Worm (Caenorhabditis elegans): Measurements from ENCODE around the gene Y41D4B.6.

The Y41D4B.6 gene

DNA sequence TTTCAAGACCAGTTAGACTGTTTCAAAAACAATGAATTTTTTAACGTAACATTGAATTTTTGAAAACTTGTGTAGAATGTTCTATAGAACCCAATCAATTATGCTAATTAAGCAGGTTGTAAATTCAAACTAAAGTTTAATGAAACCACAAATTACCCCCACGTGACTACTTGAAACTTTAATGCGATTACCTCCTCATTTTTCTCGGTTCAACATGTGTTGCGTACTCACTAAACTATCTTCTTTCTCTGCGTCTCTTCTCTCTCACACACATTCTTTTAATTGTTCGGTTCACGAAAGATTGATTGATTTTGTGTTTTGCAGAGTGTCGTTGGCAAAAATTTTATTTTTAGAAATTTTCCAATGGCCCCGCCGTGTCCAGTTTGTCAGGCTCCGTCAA lies 9.8 kb upstream of the Y41D4B.6 start, which contains the start of gene nhr-87:
Gene nhr-87, plus strand, starts transcription at position 318 of the 400 bp plus-strand sequence.
- peak; percentile 87 for TF ChIP-seq pag-3 (tag; optimal IDR thresholded peaks at IDR 0.05; ENCODE audit: borderline replicate concordance, insufficient read depth)
- TF ChIP-seq lsy-2 (tag; optimal IDR thresholded peaks at IDR 0.05): peak; percentile 63 to 66
- peak; percentile 58 for TF ChIP-seq tbx-2 (tag; optimal IDR thresholded peaks at IDR 0.05)
- TF ChIP-seq C16A3.4 (tag; optimal IDR thresholded peaks at IDR 0.05): peak; percentile 24
- peak; percentile 36 to 68 for TF ChIP-seq lin-35 (GFP tag; optimal IDR thresholded peaks at IDR 0.05)
- TF ChIP-seq swsn-7 (tag; optimal IDR thresholded peaks at IDR 0.05): peak; percentile 55
- TF ChIP-seq lin-39 (tag; optimal IDR thresholded peaks at IDR 0.05): peak; percentile 89
- TF ChIP-seq efl-3 (GFP tag; optimal IDR thresholded peaks at IDR 0.05): no peak
- TF ChIP-seq nhr-47 (tag; optimal IDR thresholded peaks at IDR 0.05): peak; percentile 58
- TF ChIP-seq unc-62 (GFP tag; optimal IDR thresholded peaks at IDR 0.05): no peak
- peak; percentile 82 for TF ChIP-seq mep-1 (tag; optimal IDR thresholded peaks at IDR 0.05)
- TF ChIP-seq blmp-1 (tag; optimal IDR thresholded peaks at IDR 0.05): peak; percentile 36
- peak; percentile 81 for TF ChIP-seq snu-23 (GFP tag; optimal IDR thresholded peaks at IDR 0.05)
- no peak for TF ChIP-seq pax-3 (tag; optimal IDR thresholded peaks at IDR 0.05)
- TF ChIP-seq dpl-1 (GFP tag; optimal IDR thresholded peaks at IDR 0.05): peak in 2 of 3 experiments; percentile 23 to 33
- no peak for TF ChIP-seq ets-5 (GFP tag; IDR thresholded peaks at IDR 0.05)
- no peak for TF ChIP-seq elt-2 (tag; optimal IDR thresholded peaks at IDR 0.05)
- peak; percentile 52 for TF ChIP-seq lir-3 (tag; optimal IDR thresholded peaks at IDR 0.05; ENCODE audit: poor library complexity)
- TF ChIP-seq nhr-90 (tag; optimal IDR thresholded peaks at IDR 0.05; ENCODE audit: poor library complexity): peak; percentile 51
- TF ChIP-seq efl-1 (optimal IDR thresholded peaks at IDR 0.05): peak; percentile 18 to 44
- TF ChIP-seq efl-1 (GFP tag; optimal IDR thresholded peaks at IDR 0.05 in 1 of 2): peak; percentile 21 to 83
- no peak for TF ChIP-seq hlh-17 (GFP tag; optimal IDR thresholded peaks at IDR 0.05; ENCODE audit: borderline replicate concordance)
- TF ChIP-seq nhr-237 (tag; optimal IDR thresholded peaks at IDR 0.05): no peak
- TF ChIP-seq xbp-1 (tag; optimal IDR thresholded peaks at IDR 0.05): peak; percentile 38
- TF ChIP-seq dsc-1 (tag; optimal IDR thresholded peaks at IDR 0.05): peak; percentile 56
- TF ChIP-seq lin-13 (GFP tag; optimal IDR thresholded peaks at IDR 0.05): peak; percentile 10
- peak; percentile 92 for TF ChIP-seq lin-14 (GFP tag; optimal IDR thresholded peaks at IDR 0.05)
- TF ChIP-seq nhr-71 (tag; optimal IDR thresholded peaks at IDR 0.05): peak; percentile 89
- no peak for TF ChIP-seq unc-98 (GFP tag; IDR thresholded peaks at IDR 0.05)
- TF ChIP-seq irx-1 (tag; optimal IDR thresholded peaks at IDR 0.05): peak; percentile 64
- TF ChIP-seq elt-3 (tag; optimal IDR thresholded peaks at IDR 0.05): peak in 2 of 6 experiments; percentile 17 to 28
- TF ChIP-seq aha-1 (tag; optimal IDR thresholded peaks at IDR 0.05): no peak
- TF ChIP-seq nhr-20 (tag; optimal IDR thresholded peaks at IDR 0.05): peak; percentile 84
- peak; percentile 78 for TF ChIP-seq grh-1 (GFP tag; IDR thresholded peaks at IDR 0.05)
- TF ChIP-seq nhr-85 (tag): peak; percentile 98
- TF ChIP-seq mdl-1 (tag; optimal IDR thresholded peaks at IDR 0.05): peak in 1 of 2 experiments; percentile 66
- TF ChIP-seq rnt-1 (tag; optimal IDR thresholded peaks at IDR 0.05): peak; percentile 87
- TF ChIP-seq unc-130 (tag; optimal IDR thresholded peaks at IDR 0.05): peak; percentile 59
- TF ChIP-seq nhr-19 (GFP tag; conservative IDR thresholded peaks at IDR 0.05): peak; percentile 81
- no peak for TF ChIP-seq ztf-11 (tag; optimal IDR thresholded peaks at IDR 0.05)
- TF ChIP-seq vab-15 (tag; optimal IDR thresholded peaks at IDR 0.05): peak; percentile 88
- no peak for TF ChIP-seq nhr-76 (tag; optimal IDR thresholded peaks at IDR 0.05)

DNA sequence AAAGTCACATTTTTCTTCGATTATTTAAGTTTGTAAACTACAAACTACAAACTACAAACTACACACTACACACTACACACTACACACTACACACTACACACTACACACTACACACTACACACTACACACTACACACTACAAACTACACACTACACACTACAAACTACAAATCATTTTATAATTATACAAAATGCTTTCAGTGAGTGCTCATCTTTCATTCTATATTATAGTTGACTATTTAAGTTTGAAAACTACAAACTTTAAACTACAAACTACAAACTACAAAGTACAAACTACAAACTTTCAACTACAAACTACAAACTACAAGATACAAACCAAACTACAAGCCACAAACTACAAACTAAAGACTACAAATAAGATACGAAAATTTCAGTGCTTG lies 9.1 kb upstream of the Y41D4B.6 start:
- TF ChIP-seq nhr-28 (tag; optimal IDR thresholded peaks at IDR 0.05): peak; percentile 24
- peak; percentile 53 for TF ChIP-seq nhr-12 (tag; optimal IDR thresholded peaks at IDR 0.05)
- TF ChIP-seq nhr-20 (tag; optimal IDR thresholded peaks at IDR 0.05): no peak
- no peak for TF ChIP-seq nhr-237 (tag; optimal IDR thresholded peaks at IDR 0.05)

Measured in whole organism, L1 larva.